Fruit fly (Drosophila melanogaster) whole organism, adult: ENCODE data around the gene CG46281.

Experiments
- CG11617 ChIP-seq: fragments of 200-800 bp; sonication (Bioruptor generic); optimal IDR thresholded peaks from 2 replicates; lab custom pipeline; 2017; ENCODE audit warnings: mild to moderate bottlenecking, missing biosample characterization, missing genetic modification reagents, missing genetic modification characterization
- CG12768 ChIP-seq: fragments of 200-800 bp; sonication (Bioruptor generic); optimal IDR thresholded peaks from 2 replicates; lab custom pipeline; 2017; ENCODE audit warnings: missing biosample characterization, missing genetic modification characterization, mild to moderate bottlenecking, moderate library complexity, missing genetic modification reagents
- CG14711 ChIP-seq: fragments of 200-800 bp; sonication (Bioruptor generic); optimal IDR thresholded peaks from 2 replicates; lab custom pipeline; 2018; ENCODE audit warnings: missing biosample characterization, mild to moderate bottlenecking, missing genetic modification characterization, moderate library complexity
- CG1620 ChIP-seq: fragments of 200-800 bp; sonication (Bioruptor generic); optimal IDR thresholded peaks from 2 replicates; lab custom pipeline; 2016; ENCODE audit warnings: missing biosample characterization, missing genetic modification characterization
- CG33017 ChIP-seq: fragments of 200-800 bp; sonication (Bioruptor generic); optimal IDR thresholded peaks from 2 replicates; lab custom pipeline; 2018; ENCODE audit warnings: missing biosample characterization, mild to moderate bottlenecking, missing genetic modification characterization, moderate library complexity
- CG5204 ChIP-seq: fragments of 200-800 bp; sonication (Bioruptor generic); optimal IDR thresholded peaks from 2 replicates; lab custom pipeline; 2016; ENCODE audit warnings: missing biosample characterization, missing genetic modification characterization
- CG7045 ChIP-seq: fragments of 200-800 bp; sonication (Bioruptor generic); optimal IDR thresholded peaks from 2 replicates; lab custom pipeline; 2017; ENCODE audit warnings: missing biosample characterization, mild to moderate bottlenecking, missing genetic modification characterization
- CG7101 ChIP-seq: fragments of 200-800 bp; sonication (Bioruptor generic); optimal IDR thresholded peaks from 2 replicates; lab custom pipeline; 2018; ENCODE audit warnings: missing biosample characterization, mild to moderate bottlenecking, missing genetic modification characterization, moderate library complexity
- Clk ChIP-seq: fragments of 200-800 bp; sonication (Bioruptor generic); optimal IDR thresholded peaks from 2 replicates; lab custom pipeline; 2017; ENCODE audit warnings: missing biosample characterization, missing genetic modification characterization
- Crg-1 ChIP-seq: fragments of 200-800 bp; sonication (Bioruptor generic); optimal IDR thresholded peaks from 2 replicates; lab custom pipeline; 2016; ENCODE audit warnings: missing biosample characterization, missing genetic modification characterization
- Hr96 ChIP-seq: fragments of 200-800 bp; sonication (Bioruptor generic); optimal IDR thresholded peaks from 2 replicates; lab custom pipeline; 2016; ENCODE audit warnings: missing biosample characterization, missing genetic modification characterization
- Mnt ChIP-seq: fragments of 200-800 bp; sonication (Bioruptor generic); optimal IDR thresholded peaks from 2 replicates; lab custom pipeline; 2016; ENCODE audit warnings: missing biosample characterization, mild to moderate bottlenecking, missing genetic modification characterization
- bab1 ChIP-seq: fragments of 200-800 bp; sonication (Bioruptor generic); optimal IDR thresholded peaks from 3 replicates; lab custom pipeline; 2019; ENCODE audit warnings: missing biosample characterization, mild to moderate bottlenecking, missing genetic modification characterization, moderate library complexity
- cic ChIP-seq: fragments of 200-800 bp; sonication (Bioruptor generic); optimal IDR thresholded peaks from 2 replicates; lab custom pipeline; 2017; ENCODE audit warnings: missing biosample characterization, mild to moderate bottlenecking, missing genetic modification characterization, moderate library complexity
- cnc ChIP-seq, 2 experiments: fragments of >200 bp; optimal IDR thresholded peaks; 2 replicates each; lab custom pipeline; 2017
- kay ChIP-seq: fragments of 200-800 bp; sonication (Bioruptor generic); peaks from one replicate; lab custom pipeline; 2016; ENCODE audit warnings: missing biosample characterization, missing genetic modification characterization, borderline replicate concordance
- ovo ChIP-seq: fragments of 200-800 bp; sonication (Bioruptor generic); optimal IDR thresholded peaks from 2 replicates; lab custom pipeline; 2016; ENCODE audit warnings: missing biosample characterization, missing genetic modification characterization
- pad ChIP-seq: fragments of 200-800 bp; sonication (Bioruptor generic); optimal IDR thresholded peaks from 3 replicates; lab custom pipeline; 2017; ENCODE audit warnings: missing biosample characterization, missing genetic modification characterization, mild to moderate bottlenecking, moderate library complexity, missing genetic modification reagents
- tj ChIP-seq: fragments of 200-800 bp; sonication (Bioruptor generic); optimal IDR thresholded peaks from 3 replicates; lab custom pipeline; 2017; ENCODE audit warnings: missing biosample characterization, mild to moderate bottlenecking, missing genetic modification characterization, moderate library complexity
- toe ChIP-seq: fragments of 200-800 bp; sonication (Bioruptor generic); optimal IDR thresholded peaks from 2 replicates; lab custom pipeline; 2016; ENCODE audit warnings: missing biosample characterization, missing genetic modification characterization

The CG46281 gene

dm6 chr3R:13036064-13036463 is 6.0 kb upstream of the CG46281 start:
- TF ChIP-seq CG5204 (GFP tag; lab: Kevin White, UChicago) (no peak), CG14711 (tag; lab: Kevin White, UChicago) (no peak), CG1620 (GFP tag; lab: Kevin White, UChicago) (no peak)

dm6 chr3R:13033670-13034069 is 3.6 kb upstream of the CG46281 start:
- TF ChIP-seq CG11617: no peak
- TF ChIP-seq tj (GFP tag; lab: Kevin White, UChicago): no peak
- TF ChIP-seq cic (GFP tag; lab: Kevin White, UChicago): no peak
- no peak for TF ChIP-seq bab1 (GFP tag; lab: Kevin White, UChicago)

dm6 chr3R:13032975-13033445 is 2.9 kb upstream of the CG46281 start:
- TF ChIP-seq CG12768 (GFP tag; lab: Kevin White, UChicago): peak; percentile 78
- peak; percentile 4 for TF ChIP-seq ovo
- TF ChIP-seq CG14711 (tag; lab: Kevin White, UChicago): peak; percentile 62
- TF ChIP-seq tj (GFP tag; lab: Kevin White, UChicago): no peak
- TF ChIP-seq cnc (optimal IDR thresholded peaks at IDR 0.05; lab: Kevin White, UChicago): no peak
- TF ChIP-seq CG1620 (GFP tag; lab: Kevin White, UChicago): no peak
- peak; percentile 30 for TF ChIP-seq Hr96 (GFP tag; lab: Kevin White, UChicago)
- TF ChIP-seq bab1 (GFP tag; lab: Kevin White, UChicago): no peak
- TF ChIP-seq CG33017 (tag; lab: Kevin White, UChicago): peak; percentile 71
- no peak for TF ChIP-seq CG5204 (GFP tag; lab: Kevin White, UChicago)
- TF ChIP-seq CG7045: peak; percentile 85
- TF ChIP-seq cic (GFP tag; lab: Kevin White, UChicago): peak; percentile 64
- peak; percentile 76 for TF ChIP-seq Crg-1 (GFP tag; lab: Kevin White, UChicago)
- peak; percentile 68 for TF ChIP-seq toe (GFP tag; lab: Kevin White, UChicago)
- peak; percentile 79 for TF ChIP-seq Mnt
- peak; percentile 49 for TF ChIP-seq pad
- TF ChIP-seq CG7101 (tag; lab: Kevin White, UChicago): peak; percentile 83
- TF ChIP-seq Clk (GFP tag; lab: Kevin White, UChicago): peak; percentile 39
- peak; percentile 77 for TF ChIP-seq CG11617
- TF ChIP-seq kay: peak; percentile 96

- peak; percentile 43 for TF ChIP-seq CG33017 (tag; lab: Kevin White, UChicago)
- peak; percentile 84 for TF ChIP-seq cic (GFP tag; lab: Kevin White, UChicago)
- peak; percentile 70 for TF ChIP-seq Mnt
- no peak for TF ChIP-seq bab1 (GFP tag; lab: Kevin White, UChicago)
Measured at dm6 chr3R:13032323-13032722, 2.2 kb upstream of the CG46281 start, which contains the start of gene ry. Gene ry, plus strand, starts transcription at chr3R:13032528.

- TF ChIP-seq CG5204 (GFP tag; lab: Kevin White, UChicago) (no peak), tj (GFP tag; lab: Kevin White, UChicago) (peak; percentile 99)
Measured at dm6 chr3R:13018995-13019394, 11.1 kb downstream of the CG46281 start.

dm6 chr3R:13018284-13018900 is 11.7 kb downstream of the CG46281 start:
- TF ChIP-seq CG33017 (tag; lab: Kevin White, UChicago) (peak; percentile 19), CG12768 (GFP tag; lab: Kevin White, UChicago) (no peak), CG14711 (tag; lab: Kevin White, UChicago) (no peak), pad (no peak), CG11617 (no peak), cnc (optimal IDR thresholded peaks at IDR 0.05; lab: Kevin White, UChicago) (no peak), CG1620 (GFP tag; lab: Kevin White, UChicago) (no peak), CG5204 (GFP tag; lab: Kevin White, UChicago) (no peak), Crg-1 (GFP tag; lab: Kevin White, UChicago) (no peak), bab1 (GFP tag; lab: Kevin White, UChicago) (no peak), toe (GFP tag; lab: Kevin White, UChicago) (no peak), kay (no peak), Mnt (peak; percentile 36), Clk (GFP tag; lab: Kevin White, UChicago) (no peak), CG7045 (no peak), cic (GFP tag; lab: Kevin White, UChicago) (peak; percentile 42), tj (GFP tag; lab: Kevin White, UChicago) (no peak), CG7101 (tag; lab: Kevin White, UChicago) (no peak), ovo (peak; percentile 5), Hr96 (GFP tag; lab: Kevin White, UChicago) (no peak)

dm6 chr3R:13017623-13018036 is 12.5 kb downstream of the CG46281 start:
- TF ChIP-seq kay (peak; percentile 91), cic (GFP tag; lab: Kevin White, UChicago) (peak; percentile 90), CG12768 (GFP tag; lab: Kevin White, UChicago) (peak; percentile 47), CG1620 (GFP tag; lab: Kevin White, UChicago) (no peak), pad (no peak), Mnt (peak; percentile 65), CG11617 (peak; percentile 8), toe (GFP tag; lab: Kevin White, UChicago) (no peak), tj (GFP tag; lab: Kevin White, UChicago) (peak; percentile 40)
